Worm (Caenorhabditis elegans): Measurements from ENCODE around the gene nstp-9.
A peak's percentile ranks its signal among the peaks of the same experiment; 100 is the strongest.

DNA sequence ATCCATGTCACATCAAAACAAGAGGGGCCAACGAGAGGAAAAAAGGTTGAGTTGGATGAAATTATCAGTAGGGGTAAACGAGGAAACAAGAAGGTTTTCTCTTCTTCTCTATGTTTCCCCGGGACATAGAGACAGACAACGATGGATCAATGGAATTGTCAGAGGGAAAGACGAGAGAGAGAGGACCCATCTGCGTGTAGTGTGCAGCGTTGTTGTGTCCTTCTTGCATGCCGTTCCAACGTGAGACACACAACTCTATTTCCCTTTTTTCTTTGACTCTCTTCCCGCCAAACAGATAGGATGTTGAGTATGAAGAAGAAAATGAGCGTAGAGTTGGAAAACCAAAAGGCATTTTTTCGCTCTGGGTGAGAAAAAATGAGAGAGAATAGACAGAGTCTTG lies 18.6 kb downstream of the nstp-9 start:
- TF ChIP-seq cnd-1 (tag; optimal IDR thresholded peaks at IDR 0.05), result peak; percentile 18
- no peak for TF ChIP-seq nhr-237 (tag; optimal IDR thresholded peaks at IDR 0.05)
- TF ChIP-seq snpc-4 (tag; optimal IDR thresholded peaks at IDR 0.05), result no peak
- TF ChIP-seq elt-1 (tag; optimal IDR thresholded peaks at IDR 0.05; ENCODE audit: borderline replicate concordance, insufficient read depth), result no peak
- no peak for TF ChIP-seq zip-8 (tag; optimal IDR thresholded peaks at IDR 0.05)
- TF ChIP-seq elt-3 (tag; optimal IDR thresholded peaks at IDR 0.05), result no peak
- TF ChIP-seq lin-13 (tag; optimal IDR thresholded peaks at IDR 0.05), result no peak
- TF ChIP-seq flh-1 (GFP tag; optimal IDR thresholded peaks at IDR 0.05), result no peak
- no peak for TF ChIP-seq lsy-2 (tag; optimal IDR thresholded peaks at IDR 0.05)
- peak; percentile 74 for TF ChIP-seq hlh-1 (tag; optimal IDR thresholded peaks at IDR 0.05)
- TF ChIP-seq mab-5 (tag; optimal IDR thresholded peaks at IDR 0.05), result no peak

Measured in whole organism, mixed stage, embryonic.